Fruit fly (Drosophila melanogaster): Measurements from ENCODE around the gene ham.

Gene ham

DNA sequence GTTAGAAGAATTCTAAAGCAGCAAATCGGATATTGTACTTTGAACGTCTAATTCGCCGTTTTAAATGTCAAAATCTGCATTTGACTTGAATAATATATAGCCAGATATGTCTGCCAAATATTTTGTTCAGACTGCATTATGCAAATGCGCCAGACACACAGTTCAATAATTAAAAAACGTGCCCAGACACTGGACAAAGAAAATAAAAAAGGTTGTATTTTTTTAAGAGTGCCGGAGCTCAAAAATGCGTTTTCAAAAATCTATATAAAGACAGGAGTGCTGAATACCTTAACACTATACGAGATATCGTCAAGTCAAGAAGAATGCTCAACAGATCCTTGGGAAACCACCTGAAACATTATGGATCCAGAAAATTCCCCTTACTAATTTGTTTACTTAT lies 19.6 kb upstream of the ham start, which contains the start of the genes CG17325 and CG42305:
CG17325 (plus strand) TSS at position 301 of the 400 bp plus-strand sequence.
CG42305 (plus strand) TSS at position 301 of the 400 bp plus-strand sequence.
- TF ChIP-seq CG6808 (GFP tag; optimal IDR thresholded peaks at IDR 0.05) = no peak
- TF ChIP-seq CG4318 (GFP tag; optimal IDR thresholded peaks at IDR 0.05) = no peak
- TF ChIP-seq Smox (GFP tag; optimal IDR thresholded peaks at IDR 0.05) = no peak
- no peak for TF ChIP-seq Eip75B (GFP tag; optimal IDR thresholded peaks at IDR 0.05)
- no peak for TF ChIP-seq CG10631 (GFP tag; optimal IDR thresholded peaks at IDR 0.05)
- no peak for TF ChIP-seq CG10669 (GFP tag; optimal IDR thresholded peaks at IDR 0.05)
- no peak for TF ChIP-seq topi (GFP tag; optimal IDR thresholded peaks at IDR 0.05)
- no peak for TF ChIP-seq CG11902 (GFP tag; optimal IDR thresholded peaks at IDR 0.05)
- TF ChIP-seq Blimp-1 (GFP tag; optimal IDR thresholded peaks at IDR 0.05) = no peak
- no peak for TF ChIP-seq Eip78C (GFP tag)

DNA sequence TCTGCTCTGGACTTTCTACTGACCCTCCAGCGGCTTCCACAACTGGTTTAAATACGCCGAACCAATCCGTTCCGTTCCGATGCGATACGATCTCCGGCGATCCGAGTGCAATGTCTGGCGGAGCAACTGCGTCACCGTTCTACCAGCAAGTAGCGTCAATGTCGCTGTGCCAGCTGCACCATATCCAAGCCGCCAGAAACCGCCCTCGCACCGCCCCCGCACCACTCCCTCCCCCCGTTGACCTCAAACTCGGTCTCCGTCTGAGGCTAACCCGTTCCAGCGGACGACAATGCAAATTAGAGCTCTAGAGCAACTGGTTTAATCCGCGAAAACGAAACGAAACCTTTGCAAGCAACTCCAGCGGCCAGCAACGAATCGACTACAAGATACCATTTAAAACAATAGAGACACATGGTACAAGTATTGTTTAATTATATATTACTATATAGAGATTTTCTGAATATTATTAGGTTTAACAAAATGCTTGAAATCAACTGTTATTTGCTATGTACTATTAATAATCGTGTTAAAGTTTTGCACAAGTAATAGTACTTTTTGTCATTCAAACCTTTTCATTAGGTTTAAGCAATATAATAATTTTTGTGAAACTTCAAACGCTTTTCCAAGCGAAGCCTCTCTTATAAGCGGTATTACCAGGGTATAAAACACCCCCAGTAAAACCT lies 18.4 kb upstream of the ham start, which contains the start of the genes CG10570 and CG42502:
CG10570 (minus strand) TSS at position 293 of the 683 bp plus-strand sequence.
CG42502 (minus strand) TSS at position 293 of the 683 bp plus-strand sequence.
- TF ChIP-seq Sox102F (GFP tag; optimal IDR thresholded peaks at IDR 0.05) = no peak
- peak; percentile 37 for TF ChIP-seq CG6808 (GFP tag; optimal IDR thresholded peaks at IDR 0.05)
- TF ChIP-seq CG9139 (GFP tag; optimal IDR thresholded peaks at IDR 0.05) = no peak
- peak; percentile 50 for TF ChIP-seq CG8632 (GFP tag; optimal IDR thresholded peaks at IDR 0.05)
- TF ChIP-seq cyc (GFP tag; optimal IDR thresholded peaks at IDR 0.05) = no peak
- TF ChIP-seq Ets21C (GFP tag; optimal IDR thresholded peaks at IDR 0.05) = no peak
- no peak for TF ChIP-seq CG8119 (GFP tag; IDR thresholded peaks at IDR 0.05)
- no peak for TF ChIP-seq Hr39 (GFP tag; optimal IDR thresholded peaks at IDR 0.05)
- peak; percentile 21 for TF ChIP-seq CG10631 (GFP tag; optimal IDR thresholded peaks at IDR 0.05)
- no peak for TF ChIP-seq Eip93F (GFP tag; optimal IDR thresholded peaks at IDR 0.05)
- peak; percentile 16 for TF ChIP-seq Smox (GFP tag; optimal IDR thresholded peaks at IDR 0.05)
- TF ChIP-seq Eip78C (GFP tag) = peak; percentile 74
- no peak for TF ChIP-seq esn (GFP tag; optimal IDR thresholded peaks at IDR 0.05)
- TF ChIP-seq CG6163 (GFP tag; IDR thresholded peaks at IDR 0.05) = 0 out of 3 replicates have a peak, but pooled peaks have one; percentile 12
- no peak for TF ChIP-seq CG3919 (GFP tag; optimal IDR thresholded peaks at IDR 0.05)
- peak; percentile 10 for TF ChIP-seq Sox15 (GFP tag; optimal IDR thresholded peaks at IDR 0.05)
- no peak for TF ChIP-seq Sox14 (GFP tag; optimal IDR thresholded peaks at IDR 0.05)
- no peak for TF ChIP-seq CG11294 (GFP tag; IDR thresholded peaks at IDR 0.05)
- TF ChIP-seq achi (GFP tag; optimal IDR thresholded peaks at IDR 0.05) = peak; percentile 11
- peak; percentile 17 for TF ChIP-seq topi (GFP tag; optimal IDR thresholded peaks at IDR 0.05)
- peak in 1 of 2 experiments; percentile 43 for TF ChIP-seq ss (GFP tag; optimal IDR thresholded peaks at IDR 0.05)
- no peak for TF ChIP-seq salr (GFP tag; optimal IDR thresholded peaks at IDR 0.05)
- TF ChIP-seq CG31627 (GFP tag; optimal IDR thresholded peaks at IDR 0.05) = no peak
- no peak for TF ChIP-seq CG16779 (tag; optimal IDR thresholded peaks at IDR 0.05)
- peak; percentile 93 for TF ChIP-seq CG1621 (tag; optimal IDR thresholded peaks at IDR 0.05)
- TF ChIP-seq Met (GFP tag; optimal IDR thresholded peaks at IDR 0.05) = no peak
- no peak for TF ChIP-seq CG4318 (GFP tag; optimal IDR thresholded peaks at IDR 0.05)
- no peak for TF ChIP-seq net (GFP tag; optimal IDR thresholded peaks at IDR 0.05)
- peak; percentile 60 for TF ChIP-seq svp (GFP tag)
- no peak for TF ChIP-seq Hr4 (GFP tag; optimal IDR thresholded peaks at IDR 0.05)
- peak; percentile 12 for TF ChIP-seq spab (GFP tag; optimal IDR thresholded peaks at IDR 0.05)
- no peak for TF ChIP-seq Hr38 (GFP tag; optimal IDR thresholded peaks at IDR 0.05)
- TF ChIP-seq CG15336 (GFP tag; IDR thresholded peaks at IDR 0.05) = no peak
- TF ChIP-seq dac (GFP tag; optimal IDR thresholded peaks at IDR 0.05) = no peak
- no peak for TF ChIP-seq pdm3 (GFP tag; optimal IDR thresholded peaks at IDR 0.05)
- peak; percentile 30 for TF ChIP-seq CG11902 (GFP tag; optimal IDR thresholded peaks at IDR 0.05)
- TF ChIP-seq Ets96B (tag; optimal IDR thresholded peaks at IDR 0.05) = peak; percentile 38
- TF ChIP-seq lz (GFP tag; optimal IDR thresholded peaks at IDR 0.05) = no peak
- TF ChIP-seq CG6276 (GFP tag; optimal IDR thresholded peaks at IDR 0.05) = no peak
- TF ChIP-seq CG7368 (GFP tag; optimal IDR thresholded peaks at IDR 0.05) = no peak
- peak; percentile 48 for TF ChIP-seq CG34406 (GFP tag; optimal IDR thresholded peaks at IDR 0.05)
- TF ChIP-seq Lpt (GFP tag; optimal IDR thresholded peaks at IDR 0.05) = no peak
- TF ChIP-seq Eip75B (GFP tag; optimal IDR thresholded peaks at IDR 0.05) = no peak
- peak; percentile 40 for TF ChIP-seq CG3032 (tag; optimal IDR thresholded peaks at IDR 0.05)
- no peak for TF ChIP-seq CG6792 (GFP tag; optimal IDR thresholded peaks at IDR 0.05)
- TF ChIP-seq eg (GFP tag; IDR thresholded peaks at IDR 0.05) = no peak
- TF ChIP-seq CG10669 (GFP tag; optimal IDR thresholded peaks at IDR 0.05) = peak; percentile 49

Measured in whole organism, prepupa.